Worm (Caenorhabditis elegans) whole organism, midembryonic: Measurements from ENCODE around the gene srd-56.

ENCODE experiments used
- T22C8.4 ChIP-seq: fragments of 200-800 bp; sonication (Bioruptor generic); IDR thresholded peaks from 2 replicates; pipeline ENCODE4 v1.3.6; 2022; ENCODE audit warnings: missing genetic modification characterization, missing compliant biosample characterization
- cog-1 ChIP-seq: sonication (generic microtip); optimal IDR thresholded peaks from 2 replicates; lab custom pipeline; 2016; ENCODE audit warnings: missing genetic modification characterization, missing compliant biosample characterization
- flt-1 ChIP-seq: fragments of 200-800 bp; sonication (Bioruptor generic); IDR thresholded peaks from 2 replicates; pipeline ENCODE4 v1.3.6; 2022; ENCODE audit warnings: missing genetic modification characterization, missing compliant biosample characterization
- klf-2 ChIP-seq: fragments of 200-800 bp; sonication (Bioruptor generic); conservative IDR thresholded peaks from 2 replicates; pipeline ENCODE4 v1.3.6; 2022; ENCODE audit warnings: missing genetic modification reagents, missing genetic modification characterization, missing compliant biosample characterization
- med-1 ChIP-seq: sonication (generic microtip); optimal IDR thresholded peaks from 2 replicates; lab custom pipeline; 2017; ENCODE audit warnings: missing genetic modification characterization, mild to moderate bottlenecking, missing compliant biosample characterization, antibody characterized with exemption, missing genetic modification reagents; ENCODE audit not compliant: insufficient read depth
- ref-1 ChIP-seq: fragments of 200-800 bp; sonication (Bioruptor generic); conservative IDR thresholded peaks from 2 replicates; pipeline ENCODE4 v1.3.6; 2022; ENCODE audit warnings: missing genetic modification reagents, missing genetic modification characterization, missing compliant biosample characterization
- tab-1 ChIP-seq: fragments of 200-800 bp; sonication (Bioruptor generic); IDR thresholded peaks from 2 replicates; pipeline ENCODE4 v1.3.6; 2022; ENCODE audit warnings: missing genetic modification characterization, missing compliant biosample characterization
- ztf-23 ChIP-seq: fragments of 200-800 bp; sonication (Bioruptor generic); IDR thresholded peaks from 2 replicates; pipeline ENCODE4 v1.3.6; 2022; ENCODE audit warnings: missing genetic modification reagents, missing genetic modification characterization, missing compliant biosample characterization
- ztf-29 ChIP-seq: fragments of 200-800 bp; sonication (Bioruptor generic); IDR thresholded peaks from 2 replicates; pipeline ENCODE4 v1.3.6; 2022; ENCODE audit warnings: missing genetic modification reagents, missing genetic modification characterization, missing compliant biosample characterization

srd-56 gene

ce11 chrII:7232517-7232916, 29.5 kb upstream of the srd-56 start, which contains the start of gene ctsa-3.1:
Gene ctsa-3.1, plus strand, starts transcription at chrII:7232853.
- TF ChIP-seq klf-2 (GFP tag; lab: Robert Waterston, UW) (no peak), tab-1 (GFP tag; lab: Robert Waterston, UW) (no peak)

ce11 chrII:7231951-7232350, 28.9 kb upstream of the srd-56 start:
- no peak for TF ChIP-seq T22C8.4 (GFP tag; lab: Robert Waterston, UW)
- no peak for TF ChIP-seq flt-1
- no peak for TF ChIP-seq cog-1 (tag; lab: Kevin White, UChicago)
- TF ChIP-seq med-1 (GFP tag; lab: Kevin White, UChicago): no peak
- TF ChIP-seq ref-1: no peak
- no peak for TF ChIP-seq tab-1 (GFP tag; lab: Robert Waterston, UW)
- no peak for TF ChIP-seq ztf-23 (GFP tag; lab: Robert Waterston, UW)
- TF ChIP-seq ztf-29 (GFP tag; lab: Robert Waterston, UW): no peak
- TF ChIP-seq klf-2 (GFP tag; lab: Robert Waterston, UW): no peak

- TF ChIP-seq tab-1 (GFP tag; lab: Robert Waterston, UW) (no peak), klf-2 (GFP tag; lab: Robert Waterston, UW) (no peak), med-1 (GFP tag; lab: Kevin White, UChicago) (no peak), cog-1 (tag; lab: Kevin White, UChicago) (no peak), ztf-23 (GFP tag; lab: Robert Waterston, UW) (no peak), flt-1 (no peak), ref-1 (no peak), ztf-29 (GFP tag; lab: Robert Waterston, UW) (no peak), T22C8.4 (GFP tag; lab: Robert Waterston, UW) (no peak)
These were observed 27.7 kb upstream of the srd-56 start for ce11 chrII:7230684-7231083.

- TF ChIP-seq ref-1 (no peak), flt-1 (no peak), cog-1 (tag; lab: Kevin White, UChicago) (no peak), tab-1 (GFP tag; lab: Robert Waterston, UW) (no peak), med-1 (GFP tag; lab: Kevin White, UChicago) (no peak), T22C8.4 (GFP tag; lab: Robert Waterston, UW) (no peak), klf-2 (GFP tag; lab: Robert Waterston, UW) (no peak), ztf-29 (GFP tag; lab: Robert Waterston, UW) (no peak), ztf-23 (GFP tag; lab: Robert Waterston, UW) (no peak)
These were observed 25.7 kb upstream of the srd-56 start, which contains the start of gene F32A5.4 for ce11 chrII:7228646-7229200. Gene F32A5.4, plus strand, starts transcription at chrII:7229150.

ce11 chrII:7225864-7226522, 23.0 kb upstream of the srd-56 start, which contains the start of gene clh-3:
Gene clh-3, minus strand, starts transcription at chrII:7225914.
- TF ChIP-seq cog-1 (tag; lab: Kevin White, UChicago) (no peak), ref-1 (no peak), flt-1 (no peak), ztf-23 (GFP tag; lab: Robert Waterston, UW) (no peak), T22C8.4 (GFP tag; lab: Robert Waterston, UW) (no peak), klf-2 (GFP tag; lab: Robert Waterston, UW) (no peak), med-1 (GFP tag; lab: Kevin White, UChicago) (no peak)

ce11 chrII:7224074-7224473, 21.1 kb upstream of the srd-56 start:
- TF ChIP-seq tab-1 (GFP tag; lab: Robert Waterston, UW) (no peak), med-1 (GFP tag; lab: Kevin White, UChicago) (no peak), T22C8.4 (GFP tag; lab: Robert Waterston, UW) (no peak), ref-1 (no peak), klf-2 (GFP tag; lab: Robert Waterston, UW) (no peak), ztf-23 (GFP tag; lab: Robert Waterston, UW) (no peak)

ce11 chrII:7217047-7217446, 14.0 kb upstream of the srd-56 start, which contains the start of gene E04F6.10:
Gene E04F6.10, minus strand, starts transcription at chrII:7217147.
- TF ChIP-seq ref-1: no peak
- no peak for TF ChIP-seq tab-1 (GFP tag; lab: Robert Waterston, UW)
- no peak for TF ChIP-seq ztf-23 (GFP tag; lab: Robert Waterston, UW)
- TF ChIP-seq klf-2 (GFP tag; lab: Robert Waterston, UW): no peak
- TF ChIP-seq flt-1: no peak
- TF ChIP-seq ztf-29 (GFP tag; lab: Robert Waterston, UW): no peak
- TF ChIP-seq T22C8.4 (GFP tag; lab: Robert Waterston, UW): no peak

ce11 chrII:7212059-7212458, 9.0 kb upstream of the srd-56 start, which contains the start of gene E04F6.9:
Gene E04F6.9, minus strand, starts transcription at chrII:7212159.
- TF ChIP-seq med-1 (GFP tag; lab: Kevin White, UChicago) (no peak), ref-1 (no peak), T22C8.4 (GFP tag; lab: Robert Waterston, UW) (no peak), ztf-29 (GFP tag; lab: Robert Waterston, UW) (no peak), cog-1 (tag; lab: Kevin White, UChicago) (no peak), flt-1 (no peak), tab-1 (GFP tag; lab: Robert Waterston, UW) (no peak), klf-2 (GFP tag; lab: Robert Waterston, UW) (no peak), ztf-23 (GFP tag; lab: Robert Waterston, UW) (no peak)

ce11 chrII:7211280-7211679, 8.3 kb upstream of the srd-56 start, which contains the start of gene E04F6.8:
Gene E04F6.8, minus strand, starts transcription at chrII:7211380.
- no peak for TF ChIP-seq cog-1 (tag; lab: Kevin White, UChicago)
- no peak for TF ChIP-seq ztf-29 (GFP tag; lab: Robert Waterston, UW)
- TF ChIP-seq med-1 (GFP tag; lab: Kevin White, UChicago): no peak
- no peak for TF ChIP-seq ztf-23 (GFP tag; lab: Robert Waterston, UW)
- TF ChIP-seq klf-2 (GFP tag; lab: Robert Waterston, UW): no peak
- TF ChIP-seq T22C8.4 (GFP tag; lab: Robert Waterston, UW): no peak
- TF ChIP-seq tab-1 (GFP tag; lab: Robert Waterston, UW): no peak
- no peak for TF ChIP-seq ref-1
- TF ChIP-seq flt-1: no peak
